Worm (Caenorhabditis elegans) whole organism, late embryonic: ENCODE results near the gene srd-26.
A peak's percentile ranks its signal among the peaks of the same experiment; 100 is the strongest.
"Not testable (repeated sequence)": the region's sequence is repeated elsewhere in the genome, so short reads cannot be mapped to it uniquely, and the experiment has no call there.

Source experiments
- C08G9.2 ChIP-seq: sonication (generic microtip); optimal IDR thresholded peaks from 2 replicates; lab custom pipeline; 2016; ENCODE audit warnings: mild to moderate bottlenecking, missing genetic modification characterization, moderate library complexity, missing compliant biosample characterization
- F13H6.1 ChIP-seq: sonication (generic microtip); optimal IDR thresholded peaks from 2 replicates; lab custom pipeline; 2016; ENCODE audit warnings: missing genetic modification characterization, missing compliant biosample characterization
- T23F11.4 ChIP-seq: fragments of 200-800 bp; sonication (Bioruptor generic); optimal IDR thresholded peaks from 2 replicates; lab custom pipeline; 2018; ENCODE audit warnings: mild to moderate bottlenecking, missing genetic modification characterization, missing compliant biosample characterization
- ahr-1 ChIP-seq: sonication (generic microtip); optimal IDR thresholded peaks from 2 replicates; lab custom pipeline; 2016; ENCODE audit warnings: missing genetic modification characterization, missing compliant biosample characterization
- ceh-18 ChIP-seq: sonication (generic microtip); optimal IDR thresholded peaks from 2 replicates; lab custom pipeline; 2016; ENCODE audit warnings: missing genetic modification characterization, missing compliant biosample characterization
- ceh-19 ChIP-seq: fragments of 200-800 bp; sonication (Bioruptor generic); optimal IDR thresholded peaks from 2 replicates; lab custom pipeline; 2018; ENCODE audit warnings: mild to moderate bottlenecking, missing genetic modification characterization, missing compliant biosample characterization
- ceh-2 ChIP-seq: sonication (generic microtip); optimal IDR thresholded peaks from 2 replicates; lab custom pipeline; 2016; ENCODE audit warnings: missing genotype, missing genetic modification characterization, missing compliant biosample characterization
- ceh-24 ChIP-seq: sonication (generic microtip); optimal IDR thresholded peaks from 2 replicates; lab custom pipeline; 2016; ENCODE audit warnings: mild to moderate bottlenecking, missing genetic modification characterization, missing compliant biosample characterization
- ceh-30 ChIP-seq: fragments of 150-350 bp; optimal IDR thresholded peaks from 2 replicates; lab custom pipeline; 2014; ENCODE audit warnings: missing biosample characterization, missing genetic modification characterization
- ceh-31 ChIP-seq: sonication (generic microtip); optimal IDR thresholded peaks from 2 replicates; lab custom pipeline; 2016; ENCODE audit warnings: missing genetic modification characterization, missing compliant biosample characterization
- ceh-34 ChIP-seq: sonication (generic microtip); optimal IDR thresholded peaks from 2 replicates; lab custom pipeline; 2016; ENCODE audit warnings: mild to moderate bottlenecking, missing genetic modification characterization, missing compliant biosample characterization
- dmd-4 ChIP-seq: sonication (generic microtip); optimal IDR thresholded peaks from 2 replicates; lab custom pipeline; 2016; ENCODE audit warnings: borderline replicate concordance, missing genetic modification characterization, missing compliant biosample characterization
- dve-1 ChIP-seq: sonication (generic microtip); optimal IDR thresholded peaks from 2 replicates; lab custom pipeline; 2017; ENCODE audit warnings: antibody characterized with exemption, mild to moderate bottlenecking, missing genetic modification characterization, missing compliant biosample characterization
- elt-2 ChIP-seq: sonication (generic microtip); optimal IDR thresholded peaks from 2 replicates; lab custom pipeline; 2016; ENCODE audit warnings: missing genetic modification reagents, missing genetic modification characterization, missing compliant biosample characterization
- ets-4 ChIP-seq: sonication (generic microtip); optimal IDR thresholded peaks from 2 replicates; lab custom pipeline; 2016; ENCODE audit warnings: missing genetic modification characterization, missing compliant biosample characterization
- eyg-1 ChIP-seq: sonication (generic microtip); optimal IDR thresholded peaks from 2 replicates; lab custom pipeline; 2016; ENCODE audit warnings: missing genotype, missing genetic modification characterization, missing compliant biosample characterization
- fkh-10 ChIP-seq: fragments of 150-350 bp; optimal IDR thresholded peaks from 2 replicates; lab custom pipeline; 2014; ENCODE audit warnings: missing biosample characterization, missing genetic modification reagents, missing genetic modification characterization
- fkh-6 ChIP-seq: sonication (generic microtip); optimal IDR thresholded peaks from 2 replicates; lab custom pipeline; 2016; ENCODE audit warnings: missing genetic modification characterization, missing compliant biosample characterization
- hlh-30 ChIP-seq: sonication (generic microtip); optimal IDR thresholded peaks from 2 replicates; lab custom pipeline; 2017; ENCODE audit warnings: antibody characterized with exemption, missing genetic modification characterization, missing compliant biosample characterization; ENCODE audit not compliant: insufficient read depth
- mec-3 ChIP-seq: sonication (generic microtip); optimal IDR thresholded peaks from 2 replicates; lab custom pipeline; 2016; ENCODE audit warnings: borderline replicate concordance, missing genetic modification characterization, missing compliant biosample characterization
- nfya-1 ChIP-seq: sonication (generic microtip); optimal IDR thresholded peaks from 2 replicates; lab custom pipeline; 2017; ENCODE audit warnings: missing genetic modification characterization, mild to moderate bottlenecking, missing compliant biosample characterization, antibody characterized with exemption, moderate library complexity
- pax-1 ChIP-seq: fragments of 150-350 bp; optimal IDR thresholded peaks from 2 replicates; lab custom pipeline; 2014; ENCODE audit warnings: missing biosample characterization, missing genetic modification characterization
- pha-2 ChIP-seq: sonication (generic microtip); optimal IDR thresholded peaks from 2 replicates; lab custom pipeline; 2017; ENCODE audit warnings: mild to moderate bottlenecking, missing genetic modification characterization, missing compliant biosample characterization
- pha-4 ChIP-seq: fragments of 150-350 bp; optimal IDR thresholded peaks from 2 replicates; lab custom pipeline; 2018; ENCODE audit warnings: missing biosample characterization, missing genetic modification reagents, missing genetic modification characterization
- pqm-1 ChIP-seq: sonication (generic microtip); optimal IDR thresholded peaks from 2 replicates; lab custom pipeline; 2016; ENCODE audit warnings: missing genetic modification characterization, missing compliant biosample characterization
- pros-1 ChIP-seq: fragments of 150-350 bp; optimal IDR thresholded peaks from 2 replicates; lab custom pipeline; 2014; ENCODE audit warnings: missing biosample characterization, missing genetic modification reagents, missing genetic modification characterization
- ref-2 ChIP-seq: sonication (generic microtip); optimal IDR thresholded peaks from 2 replicates; lab custom pipeline; 2016; ENCODE audit warnings: missing genetic modification characterization, missing compliant biosample characterization
- rnt-1 ChIP-seq: sonication (generic microtip); optimal IDR thresholded peaks from 2 replicates; lab custom pipeline; 2016; ENCODE audit warnings: missing genetic modification characterization, missing compliant biosample characterization
- sox-2 ChIP-seq: fragments of 200-800 bp; sonication (Bioruptor generic); IDR thresholded peaks from 2 replicates; pipeline ENCODE4 v1.3.6; 2022; ENCODE audit warnings: missing genetic modification reagents, missing genetic modification characterization, missing compliant biosample characterization
- sox-4 ChIP-seq: sonication (generic microtip); optimal IDR thresholded peaks from 2 replicates; lab custom pipeline; 2017; ENCODE audit warnings: mild to moderate bottlenecking, missing genetic modification characterization, inconsistent platforms, missing compliant biosample characterization
- syd-9 ChIP-seq: sonication (generic microtip); optimal IDR thresholded peaks from 2 replicates; lab custom pipeline; 2016; ENCODE audit warnings: mild to moderate bottlenecking, missing genetic modification characterization, moderate library complexity, missing compliant biosample characterization
- tbx-2 ChIP-seq: sonication (generic microtip); optimal IDR thresholded peaks from 2 replicates; lab custom pipeline; 2016; ENCODE audit warnings: missing genetic modification characterization, missing compliant biosample characterization
- ttx-3 ChIP-seq: sonication (generic microtip); optimal IDR thresholded peaks from 2 replicates; lab custom pipeline; 2016; ENCODE audit warnings: missing genetic modification reagents, missing genetic modification characterization, missing compliant biosample characterization
- unc-3 ChIP-seq, 2 experiments: fragments of 200-800 bp in 1 of 2; sonication (Bioruptor generic) in 1 of 2; sonication (generic microtip) in 1 of 2; conservative IDR thresholded peaks in 1 of 2; optimal IDR thresholded peaks in 1 of 2; 2 replicates each; pipeline versions ENCODE4 v1.3.6 to Lab custom; 2016 to 2022; ENCODE audit warnings: missing compliant biosample characterization in 2 of 2, missing genetic modification characterization in 2 of 2, missing genetic modification reagents in 1 of 2
- unc-42 ChIP-seq: sonication (generic microtip); optimal IDR thresholded peaks from 2 replicates; lab custom pipeline; 2016; ENCODE audit warnings: missing genotype, missing genetic modification characterization, missing compliant biosample characterization
- unc-55 ChIP-seq: sonication (generic microtip); optimal IDR thresholded peaks from 2 replicates; lab custom pipeline; 2017; ENCODE audit warnings: missing biosample characterization, missing genetic modification reagents, missing genetic modification characterization
- unc-86 ChIP-seq: sonication (generic microtip); optimal IDR thresholded peaks from 2 replicates; lab custom pipeline; 2016; ENCODE audit warnings: missing genetic modification characterization, missing compliant biosample characterization
- zip-5 ChIP-seq: sonication (generic microtip); optimal IDR thresholded peaks from 2 replicates; lab custom pipeline; 2016; ENCODE audit warnings: missing genetic modification characterization, missing compliant biosample characterization

srd-26 gene

DNA sequence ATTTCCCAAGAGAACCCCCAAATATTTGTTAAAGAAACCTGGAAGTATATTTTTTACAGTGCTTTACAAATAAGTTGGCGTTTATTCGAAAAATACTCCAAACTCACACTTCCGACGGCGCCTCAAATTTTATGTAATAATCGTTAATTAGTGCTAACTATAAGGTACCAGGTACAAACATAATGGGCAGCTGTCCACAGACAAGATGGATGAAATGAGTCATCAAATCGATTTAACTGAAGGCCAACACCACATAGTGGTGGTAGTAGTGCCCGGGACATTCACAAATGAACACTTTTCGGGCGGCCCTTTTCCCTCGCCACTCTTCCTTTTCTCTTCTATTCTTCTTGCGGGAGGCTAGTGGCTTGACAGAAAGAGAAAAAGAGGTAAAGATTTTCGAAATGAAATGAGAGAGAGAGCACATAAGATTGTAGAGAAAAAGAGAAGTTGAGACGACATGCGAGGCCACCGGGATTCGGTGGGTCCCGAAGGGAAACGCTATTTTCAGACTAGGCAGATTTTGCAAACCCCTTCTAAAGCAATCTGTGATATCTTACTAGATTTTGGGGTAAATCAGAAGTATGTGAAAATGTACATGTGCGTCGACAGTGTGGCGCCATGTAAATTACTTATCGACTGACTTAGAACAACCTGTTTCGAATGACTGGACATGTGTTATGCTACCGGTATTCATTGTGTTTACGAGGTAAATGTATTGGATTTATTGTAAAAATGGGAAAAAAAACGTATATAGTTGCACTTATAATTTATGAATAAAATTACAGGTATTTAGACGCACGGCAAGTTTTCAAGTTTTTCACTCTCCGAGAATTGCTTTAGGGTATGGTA is 23.3 kb downstream of the srd-26 start (continued):
- TF ChIP-seq mec-3 (tag; lab: Kevin White, UChicago) (no peak), pha-4 (tag; lab: Kevin White, UChicago) (no peak), rnt-1 (tag; lab: Kevin White, UChicago) (peak; percentile 29), sox-2 (GFP tag; lab: Robert Waterston, UW) (no peak), F13H6.1 (tag; lab: Kevin White, UChicago) (no peak), pax-1 (tag; lab: Kevin White, UChicago) (no peak), ceh-34 (tag; lab: Kevin White, UChicago) (no peak)

DNA sequence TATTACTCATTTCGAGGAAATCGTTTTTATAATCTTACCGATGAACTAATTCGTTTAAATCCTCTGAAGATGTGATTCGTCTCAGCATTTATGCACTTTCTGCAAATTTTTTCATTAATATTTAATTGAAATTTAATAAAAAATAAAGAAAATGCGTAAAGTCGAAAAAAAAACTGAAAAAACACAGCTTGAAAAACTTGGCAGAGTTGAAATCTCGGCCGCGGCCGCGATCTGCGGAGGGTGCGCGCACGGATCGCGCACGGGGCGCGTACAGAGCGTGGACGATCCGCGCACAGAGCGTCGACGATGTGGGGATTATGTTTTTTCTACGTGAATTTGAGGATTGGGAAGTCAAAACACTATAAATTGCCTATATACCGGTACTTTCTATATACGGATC is 25.0 kb downstream of the srd-26 start, which contains the start of gene AH10.4:
TSS of gene AH10.4 (minus strand) at position 101 of the 400 bp plus-strand sequence.
- not testable (repeated sequence) for TF ChIP-seq pqm-1 (tag; lab: Kevin White, UChicago); fkh-10; ceh-24 (tag; lab: Kevin White, UChicago)

DNA sequence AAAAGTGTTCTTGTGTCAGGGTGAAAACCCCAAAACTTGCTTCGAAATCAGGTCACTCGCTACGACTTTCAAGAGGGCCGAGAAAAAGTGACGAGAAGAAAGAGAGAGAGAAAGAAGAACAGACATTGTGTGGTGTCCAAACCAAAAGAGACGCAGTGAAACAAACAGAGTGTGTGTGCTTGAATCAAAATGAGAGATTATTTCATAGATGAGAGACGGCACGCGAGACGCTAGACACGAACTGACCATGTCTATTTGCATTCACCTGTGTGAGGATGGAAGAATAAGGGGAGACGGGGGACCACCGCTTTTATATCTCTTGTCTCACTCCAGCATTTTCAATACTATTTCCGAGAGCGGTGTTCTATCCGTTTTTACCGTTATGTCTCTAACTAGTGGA is 26.7 kb downstream of the srd-26 start:
- TF ChIP-seq ceh-18 (tag; lab: Kevin White, UChicago) = peak; percentile 56
- peak; percentile 77 for TF ChIP-seq tbx-2
- peak; percentile 46 for TF ChIP-seq ref-2
- no peak for TF ChIP-seq T23F11.4 (GFP tag; lab: Kevin White, UChicago)
- TF ChIP-seq pros-1 (tag; lab: Kevin White, UChicago) = peak; percentile 7
- peak; percentile 24 for TF ChIP-seq pha-2 (tag; lab: Kevin White, UChicago)
- TF ChIP-seq dve-1 (tag; lab: Kevin White, UChicago) = peak; percentile 49
- peak; percentile 13 for TF ChIP-seq unc-86 (tag; lab: Kevin White, UChicago)
- TF ChIP-seq syd-9 = no peak
- TF ChIP-seq pha-4 (tag; lab: Kevin White, UChicago) = no peak
- TF ChIP-seq ceh-34 (tag; lab: Kevin White, UChicago) = peak; percentile 38
- TF ChIP-seq eyg-1 (tag; lab: Kevin White, UChicago) = no peak
- TF ChIP-seq zip-5 (tag; lab: Kevin White, UChicago) = peak; percentile 13
- no peak for TF ChIP-seq ahr-1
- TF ChIP-seq sox-4 (tag; lab: Kevin White, UChicago) = no peak
- peak; percentile 74 for TF ChIP-seq pax-1 (tag; lab: Kevin White, UChicago)
- TF ChIP-seq C08G9.2 (tag; lab: Kevin White, UChicago) = no peak
- peak; percentile 72 for TF ChIP-seq F13H6.1 (tag; lab: Kevin White, UChicago)
- TF ChIP-seq elt-2 (tag; lab: Kevin White, UChicago) = peak; percentile 56
- peak; percentile 56 for TF ChIP-seq rnt-1 (tag; lab: Kevin White, UChicago)
- peak; percentile 46 for TF ChIP-seq hlh-30 (tag; lab: Kevin White, UChicago)
- TF ChIP-seq unc-3 (GFP tag; conservative IDR thresholded peaks at IDR 0.05; lab: Robert Waterston, UW) = no peak
- TF ChIP-seq unc-3 (tag; optimal IDR thresholded peaks at IDR 0.05; lab: Kevin White, UChicago) = no peak
- TF ChIP-seq unc-55 (GFP tag; lab: Kevin White, UChicago) = peak; percentile 64
- peak; percentile 67 for TF ChIP-seq ceh-19 (GFP tag; lab: Kevin White, UChicago)
- TF ChIP-seq fkh-6 (tag; lab: Kevin White, UChicago) = no peak
- peak; percentile 1 for TF ChIP-seq unc-42 (tag; lab: Kevin White, UChicago)
- TF ChIP-seq ceh-31 (tag; lab: Kevin White, UChicago) = peak; percentile 82
- TF ChIP-seq ets-4 (tag; lab: Kevin White, UChicago) = peak; percentile 39
- TF ChIP-seq ceh-2 = peak; percentile 34
- no peak for TF ChIP-seq dmd-4 (tag; lab: Kevin White, UChicago)
- peak; percentile 75 for TF ChIP-seq nfya-1 (tag; lab: Kevin White, UChicago)
- TF ChIP-seq ttx-3 (tag; lab: Kevin White, UChicago) = no peak
- TF ChIP-seq ceh-30 = peak; percentile 0
- TF ChIP-seq sox-2 (GFP tag; lab: Robert Waterston, UW) = peak; percentile 2; the same call in 1 of the 2 replicates
